Fruit fly (Drosophila melanogaster) whole organism, prepupa: ENCODE results near the gene Snx27.

Experiments used
- Blimp-1 ChIP-seq: fragments of 200-800 bp; sonication (Bioruptor generic); optimal IDR thresholded peaks from 3 replicates; lab custom pipeline; 2017; ENCODE audit warnings: missing biosample characterization, missing genetic modification characterization, mild to moderate bottlenecking, moderate library complexity, missing genetic modification reagents
- CG10669 ChIP-seq: fragments of 200-800 bp; sonication (Bioruptor generic); optimal IDR thresholded peaks from 3 replicates; lab custom pipeline; 2018; ENCODE audit warnings: missing biosample characterization, mild to moderate bottlenecking, missing genetic modification characterization, moderate library complexity
- CG11294 ChIP-seq: fragments of 200-800 bp; sonication (Bioruptor generic); IDR thresholded peaks from 2 replicates; pipeline ENCODE4 v1.3.6; 2022; ENCODE audit warnings: missing biosample characterization, missing genetic modification characterization
- CG11902 ChIP-seq: fragments of 200-800 bp; sonication (Bioruptor generic); optimal IDR thresholded peaks from 3 replicates; lab custom pipeline; 2016; ENCODE audit warnings: missing biosample characterization, missing genetic modification characterization
- CG15336 ChIP-seq: fragments of 200-800 bp; sonication (Bioruptor generic); IDR thresholded peaks from 2 replicates; pipeline ENCODE4 v1.3.6; 2022; ENCODE audit warnings: missing biosample characterization, missing genetic modification characterization
- CG1621 ChIP-seq: fragments of 200-800 bp; sonication (Bioruptor generic); optimal IDR thresholded peaks from 3 replicates; lab custom pipeline; 2018; ENCODE audit warnings: missing biosample characterization, mild to moderate bottlenecking, missing genetic modification characterization
- CG16779 ChIP-seq: fragments of 200-800 bp; sonication (Bioruptor generic); optimal IDR thresholded peaks from 3 replicates; lab custom pipeline; 2017; ENCODE audit warnings: missing biosample characterization, mild to moderate bottlenecking, missing genetic modification characterization
- CG3032 ChIP-seq: fragments of 200-800 bp; optimal IDR thresholded peaks from 2 replicates; lab custom pipeline; 2019; ENCODE audit warnings: missing biosample characterization, mild to moderate bottlenecking, missing genetic modification characterization, moderate library complexity
- CG31627 ChIP-seq: fragments of 200-800 bp; sonication (Bioruptor generic); optimal IDR thresholded peaks from 3 replicates; lab custom pipeline; 2016; ENCODE audit warnings: missing biosample characterization, missing genetic modification characterization
- CG34406 ChIP-seq: fragments of 200-800 bp; sonication (Bioruptor generic); optimal IDR thresholded peaks from 3 replicates; lab custom pipeline; 2016; ENCODE audit warnings: missing biosample characterization, missing genetic modification characterization
- CG3919 ChIP-seq: fragments of 200-800 bp; sonication (Bioruptor generic); optimal IDR thresholded peaks from 3 replicates; lab custom pipeline; 2016; ENCODE audit warnings: missing biosample characterization, missing genetic modification characterization
- CG4318 ChIP-seq: fragments of 200-800 bp; sonication (Bioruptor generic); optimal IDR thresholded peaks from 3 replicates; lab custom pipeline; 2017; ENCODE audit warnings: missing biosample characterization, mild to moderate bottlenecking, missing genetic modification characterization
- CG6163 ChIP-seq: fragments of 200-800 bp; sonication (Bioruptor generic); IDR thresholded peaks from 3 replicates; pipeline ENCODE4 v1.3.6; 2022; ENCODE audit warnings: missing biosample characterization, missing genetic modification characterization
- CG6792 ChIP-seq: fragments of 200-800 bp; sonication (Bioruptor generic); optimal IDR thresholded peaks from 3 replicates; lab custom pipeline; 2016; ENCODE audit warnings: missing biosample characterization, missing genetic modification characterization
- CG7368 ChIP-seq: fragments of 200-800 bp; sonication (Bioruptor generic); optimal IDR thresholded peaks from 3 replicates; lab custom pipeline; 2016; ENCODE audit warnings: missing biosample characterization, missing genetic modification characterization
- CG8119 ChIP-seq: fragments of 200-800 bp; sonication (Bioruptor generic); IDR thresholded peaks from 3 replicates; pipeline ENCODE4 v1.3.6; 2022; ENCODE audit warnings: missing biosample characterization, missing genetic modification characterization
- CG8319 ChIP-seq: fragments of 200-800 bp; sonication (Bioruptor generic); optimal IDR thresholded peaks from 3 replicates; lab custom pipeline; 2016; ENCODE audit warnings: missing biosample characterization, missing genetic modification characterization
- CG8632 ChIP-seq: fragments of 200-800 bp; sonication (Bioruptor generic); optimal IDR thresholded peaks from 3 replicates; lab custom pipeline; 2016; ENCODE audit warnings: missing biosample characterization, missing genetic modification characterization
- CG9139 ChIP-seq: fragments of 200-800 bp; sonication (Bioruptor generic); optimal IDR thresholded peaks from 3 replicates; lab custom pipeline; 2017; ENCODE audit warnings: missing biosample characterization, mild to moderate bottlenecking, missing genetic modification characterization
- Eip75B ChIP-seq: fragments of 200-800 bp; sonication (Bioruptor generic); optimal IDR thresholded peaks from 3 replicates; lab custom pipeline; 2016; ENCODE audit warnings: missing biosample characterization, missing genetic modification characterization
- Eip78C ChIP-seq: fragments of 200-800 bp; sonication (Bioruptor generic); peaks from one replicate; lab custom pipeline; 2016; ENCODE audit warnings: missing biosample characterization, missing genetic modification characterization
- Ets21C ChIP-seq: fragments of 200-800 bp; sonication (Bioruptor generic); optimal IDR thresholded peaks from 3 replicates; lab custom pipeline; 2016; ENCODE audit warnings: missing biosample characterization, missing genetic modification characterization
- Ets96B ChIP-seq: fragments of 200-800 bp; optimal IDR thresholded peaks from 2 replicates; lab custom pipeline; 2019; ENCODE audit warnings: missing biosample characterization, mild to moderate bottlenecking, missing genetic modification characterization, moderate library complexity
- Gug ChIP-seq: fragments of 200-800 bp; sonication (Bioruptor generic); IDR thresholded peaks from 2 replicates; pipeline ENCODE4 v1.3.6; 2022; ENCODE audit warnings: missing biosample characterization, missing genetic modification characterization
- Hr38 ChIP-seq: sonication (Bioruptor generic); optimal IDR thresholded peaks from 2 replicates; lab custom pipeline; 2016; ENCODE audit warnings: missing biosample characterization, missing genetic modification characterization
- Hr39 ChIP-seq: fragments of 200-800 bp; sonication (Bioruptor generic); optimal IDR thresholded peaks from 2 replicates; lab custom pipeline; 2016; ENCODE audit warnings: missing biosample characterization, missing genetic modification characterization
- Hr4 ChIP-seq: fragments of 200-800 bp; sonication (Bioruptor generic); optimal IDR thresholded peaks from 3 replicates; lab custom pipeline; 2016; ENCODE audit warnings: missing biosample characterization, missing genetic modification characterization
- Lpt ChIP-seq: fragments of 200-800 bp; sonication (Bioruptor generic); optimal IDR thresholded peaks from 3 replicates; lab custom pipeline; 2016; ENCODE audit warnings: missing biosample characterization, missing genetic modification characterization
- Met ChIP-seq: fragments of 200-800 bp; sonication (Bioruptor generic); optimal IDR thresholded peaks from 3 replicates; lab custom pipeline; 2016; ENCODE audit warnings: missing biosample characterization, missing genetic modification characterization
- OdsH ChIP-seq: fragments of 200-800 bp; sonication (Bioruptor generic); optimal IDR thresholded peaks from 3 replicates; lab custom pipeline; 2016; ENCODE audit warnings: missing biosample characterization, missing genetic modification characterization
- Smox ChIP-seq: fragments of 200-800 bp; sonication (Bioruptor generic); optimal IDR thresholded peaks from 3 replicates; lab custom pipeline; 2016; ENCODE audit warnings: missing biosample characterization, missing genetic modification characterization
- Sox102F ChIP-seq: fragments of 200-800 bp; sonication (Bioruptor generic); optimal IDR thresholded peaks from 2 replicates; lab custom pipeline; 2016; ENCODE audit warnings: missing biosample characterization, mild to moderate bottlenecking, missing genetic modification characterization
- Sox14 ChIP-seq: fragments of 200-800 bp; sonication (Bioruptor generic); optimal IDR thresholded peaks from 3 replicates; lab custom pipeline; 2016; ENCODE audit warnings: missing biosample characterization, missing genetic modification characterization
- achi ChIP-seq: fragments of 200-800 bp; sonication (Bioruptor generic); optimal IDR thresholded peaks from 3 replicates; lab custom pipeline; 2016; ENCODE audit warnings: missing biosample characterization, missing genetic modification characterization
- cyc ChIP-seq: fragments of 200-800 bp; sonication (Bioruptor generic); optimal IDR thresholded peaks from 3 replicates; lab custom pipeline; 2016; ENCODE audit warnings: missing biosample characterization, missing genetic modification characterization
- dac ChIP-seq: fragments of 200-800 bp; sonication (Bioruptor generic); optimal IDR thresholded peaks from 2 replicates; lab custom pipeline; 2017; ENCODE audit warnings: missing biosample characterization, mild to moderate bottlenecking, missing genetic modification characterization
- dsx ChIP-seq: fragments of 200-800 bp; optimal IDR thresholded peaks from 3 replicates; lab custom pipeline; 2019; ENCODE audit warnings: missing biosample characterization, mild to moderate bottlenecking, missing genetic modification characterization, moderate library complexity; ENCODE audit not compliant: poor library complexity, severe bottlenecking
- eg ChIP-seq: fragments of 200-800 bp; sonication (Bioruptor generic); IDR thresholded peaks from 3 replicates; pipeline ENCODE4 v1.3.6; 2022; ENCODE audit warnings: missing biosample characterization, missing genetic modification characterization
- esn ChIP-seq: fragments of 200-800 bp; sonication (Bioruptor generic); optimal IDR thresholded peaks from 2 replicates; lab custom pipeline; 2016; ENCODE audit warnings: missing biosample characterization, mild to moderate bottlenecking, missing genetic modification characterization, moderate library complexity
- fd59A ChIP-seq: fragments of 200-800 bp; sonication (Bioruptor generic); optimal IDR thresholded peaks from 2 replicates; lab custom pipeline; 2017; ENCODE audit warnings: missing biosample characterization, mild to moderate bottlenecking, missing genetic modification characterization, missing genetic modification reagents
- fd85E ChIP-seq: fragments of 200-800 bp; sonication (Bioruptor generic); optimal IDR thresholded peaks from 3 replicates; lab custom pipeline; 2016; ENCODE audit warnings: missing biosample characterization, missing genetic modification characterization
- fkh ChIP-seq: fragments of 200-800 bp; sonication (Bioruptor generic); optimal IDR thresholded peaks from 3 replicates; lab custom pipeline; 2017; ENCODE audit warnings: missing biosample characterization, mild to moderate bottlenecking, missing genetic modification characterization, moderate library complexity
- net ChIP-seq: fragments of 200-800 bp; sonication (Bioruptor generic); optimal IDR thresholded peaks from 3 replicates; lab custom pipeline; 2016; ENCODE audit warnings: missing biosample characterization, missing genetic modification characterization
- pdm3 ChIP-seq: fragments of 200-800 bp; sonication (Bioruptor generic); optimal IDR thresholded peaks from 3 replicates; lab custom pipeline; 2016; ENCODE audit warnings: missing biosample characterization, missing genetic modification characterization
- spab ChIP-seq: fragments of 200-800 bp; sonication (Bioruptor generic); optimal IDR thresholded peaks from 2 replicates; lab custom pipeline; 2017; ENCODE audit warnings: missing biosample characterization, mild to moderate bottlenecking, missing genetic modification characterization, missing genetic modification reagents
- ss ChIP-seq, 2 experiments: fragments of 200-800 bp; sonication (Bioruptor generic); optimal IDR thresholded peaks; 2 replicates in 1 of 2; 3 replicates in 1 of 2; lab custom pipeline; 2017 to 2018; ENCODE audit warnings: mild to moderate bottlenecking in 2 of 2, missing biosample characterization in 2 of 2, missing genetic modification characterization in 2 of 2, moderate library complexity in 1 of 2
- topi ChIP-seq: fragments of 200-800 bp; sonication (Bioruptor generic); optimal IDR thresholded peaks from 3 replicates; lab custom pipeline; 2016; ENCODE audit warnings: missing biosample characterization, missing genetic modification characterization
- vri ChIP-seq: fragments of 200-800 bp; sonication (Bioruptor generic); optimal IDR thresholded peaks from 3 replicates; lab custom pipeline; 2016; ENCODE audit warnings: missing biosample characterization, mild to moderate bottlenecking, missing genetic modification characterization

Snx27 gene

DNA sequence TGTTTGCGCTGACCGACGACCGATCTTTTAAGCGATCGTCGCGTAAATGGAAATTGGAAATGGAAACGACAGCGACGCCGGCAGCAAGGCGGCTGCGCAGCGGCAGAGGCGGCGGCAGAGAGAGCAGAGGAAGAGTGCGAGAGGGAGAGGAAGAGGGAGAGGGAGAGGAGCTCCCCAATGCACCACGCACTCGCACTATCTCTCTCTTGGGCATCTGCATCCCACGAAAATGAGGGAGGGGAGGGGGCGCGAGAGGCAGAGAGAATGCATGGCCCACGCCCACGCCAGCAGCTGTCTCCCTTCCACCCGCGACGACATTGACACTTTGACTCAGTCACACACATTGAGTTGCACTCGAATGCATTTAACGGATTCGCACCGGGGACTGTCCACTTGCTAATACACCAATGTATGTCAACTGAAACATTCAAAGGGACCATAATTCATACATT is 32.9 kb upstream of the Snx27 start, which contains the start of gene CG3097:
Gene CG3097 (minus strand): TSS at position 51 of the 452 bp plus-strand sequence.
- TF ChIP-seq achi (no peak), CG1621 (tag; lab: Kevin White, UChicago) (peak; percentile 13), CG8632 (GFP tag; lab: Kevin White, UChicago) (no peak), net (GFP tag; lab: Kevin White, UChicago) (peak; percentile 5), ss (GFP tag; optimal IDR thresholded peaks at IDR 0.05; lab: Kevin White, UChicago) (peak; percentile 22 to 30), eg (GFP tag; lab: Robert Waterston, UW) (0 out of 3 replicates have a peak, but pooled peaks have one; percentile 39), CG34406 (no peak), dsx (GFP tag; lab: Kevin White, UChicago) (peak; percentile 31), Hr39 (no peak), CG6163 (GFP tag; lab: Robert Waterston, UW) (peak; percentile 23; the same call in 1 of the 3 replicates), CG3919 (GFP tag; lab: Kevin White, UChicago) (peak; percentile 10), Eip78C (GFP tag; lab: Kevin White, UChicago) (peak; percentile 51), CG11294 (0 out of 2 replicates have a peak, but pooled peaks have one; percentile 30)
- TF ChIP-seq, all 60 proteins: peak for 9

DNA sequence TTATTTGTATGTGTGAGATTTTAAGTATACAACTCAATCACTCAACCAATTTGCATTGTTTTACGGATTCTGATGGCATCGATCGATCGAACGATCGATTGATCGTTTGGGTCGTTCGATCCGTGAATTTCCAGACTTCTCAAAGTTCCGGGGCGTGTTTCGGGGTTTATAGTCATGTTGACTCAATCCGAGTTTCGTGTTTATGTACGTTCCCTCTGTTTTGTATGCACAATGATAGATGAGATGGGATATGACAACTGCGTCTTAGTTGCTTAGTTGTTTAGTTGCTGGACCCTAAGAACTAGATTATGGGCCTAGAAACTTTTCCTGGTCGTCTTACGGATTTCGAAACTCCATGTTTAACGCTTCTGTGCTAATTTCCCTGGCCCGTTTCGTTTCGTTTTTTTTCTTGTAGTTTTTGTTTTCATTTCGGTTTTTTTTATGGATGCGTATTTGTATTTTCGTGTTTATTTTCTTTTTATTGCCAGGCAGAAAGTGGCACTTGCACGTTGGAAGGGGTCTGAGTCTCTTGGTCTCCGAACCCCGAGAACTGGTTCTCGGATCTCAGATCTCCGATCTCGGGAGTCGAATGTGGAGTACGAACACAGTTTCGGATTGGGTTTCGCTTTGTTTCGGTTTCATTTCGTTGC is 30.9 kb upstream of the Snx27 start:
- TF ChIP-seq CG6792 (GFP tag; lab: Kevin White, UChicago) (no peak), CG15336 (GFP tag; lab: Robert Waterston, UW) (no peak), fkh (GFP tag; lab: Kevin White, UChicago) (peak; percentile 70), cyc (no peak), CG8119 (GFP tag; lab: Robert Waterston, UW) (no peak), CG3919 (GFP tag; lab: Kevin White, UChicago) (no peak), Sox102F (no peak), CG16779 (tag; lab: Kevin White, UChicago) (peak; percentile 25), CG3032 (no peak), Sox14 (GFP tag; lab: Kevin White, UChicago) (no peak), pdm3 (GFP tag; lab: Kevin White, UChicago) (no peak), CG11902 (GFP tag; lab: Kevin White, UChicago) (no peak), Ets96B (peak; percentile 20), dsx (GFP tag; lab: Kevin White, UChicago) (peak; percentile 41), eg (GFP tag; lab: Robert Waterston, UW) (no peak), spab (GFP tag; lab: Kevin White, UChicago) (peak; percentile 45), Gug (GFP tag; lab: Robert Waterston, UW) (no peak), Blimp-1 (GFP tag; lab: Kevin White, UChicago) (peak; percentile 86), OdsH (GFP tag; lab: Kevin White, UChicago) (no peak), topi (GFP tag; lab: Kevin White, UChicago) (no peak), Eip75B (GFP tag; lab: Kevin White, UChicago) (peak; percentile 24), Lpt (GFP tag; lab: Kevin White, UChicago) (no peak), CG10669 (GFP tag; lab: Kevin White, UChicago) (peak; percentile 31), Met (GFP tag; lab: Kevin White, UChicago) (no peak), CG31627 (no peak), CG4318 (no peak), CG1621 (tag; lab: Kevin White, UChicago) (peak; percentile 35), Smox (GFP tag; lab: Kevin White, UChicago) (no peak), fd85E (GFP tag; lab: Kevin White, UChicago) (no peak), CG8632 (GFP tag; lab: Kevin White, UChicago) (no peak), CG7368 (GFP tag; lab: Kevin White, UChicago) (no peak), CG11294 (no peak), Hr39 (no peak), fd59A (no peak), Hr4 (GFP tag; lab: Kevin White, UChicago) (no peak), Ets21C (no peak), Hr38 (GFP tag; lab: Kevin White, UChicago) (no peak), CG9139 (GFP tag; lab: Kevin White, UChicago) (peak; percentile 76), vri (GFP tag; lab: Kevin White, UChicago) (no peak), dac (GFP tag; lab: Kevin White, UChicago) (no peak), esn (GFP tag; lab: Kevin White, UChicago) (no peak), CG6163 (GFP tag; lab: Robert Waterston, UW) (peak; percentile 61; the same call in 2 of the 3 replicates), CG8319 (GFP tag; lab: Kevin White, UChicago) (no peak)
